Worm (Caenorhabditis elegans) whole organism, young adult: ENCODE data around the gene K09C6.9.
"Not testable (repeated sequence)": the region's sequence is repeated elsewhere in the genome, so short reads cannot be mapped to it uniquely, and the experiment has no call there.

Source experiments
- B0035.1 ChIP-seq: sonication (generic microtip); optimal IDR thresholded peaks from 2 replicates; lab custom pipeline; 2016; ENCODE audit warnings: missing genetic modification characterization, mild to moderate bottlenecking, missing compliant biosample characterization, missing genotype, missing genetic modification reagents
- C06A6.2 ChIP-seq: fragments of 200-800 bp; sonication (Bioruptor generic); conservative IDR thresholded peaks from 2 replicates; pipeline ENCODE4 v1.3.6; 2022; ENCODE audit warnings: missing genetic modification characterization, missing compliant biosample characterization
- F22D6.2 ChIP-seq: sonication (generic microtip); optimal IDR thresholded peaks from 2 replicates; lab custom pipeline; 2016; ENCODE audit warnings: mild to moderate bottlenecking, missing genetic modification characterization, missing compliant biosample characterization
- F33H1.4 ChIP-seq: fragments of 200-800 bp; sonication (Bioruptor generic); IDR thresholded peaks from 2 replicates; pipeline ENCODE4 v1.3.6; 2022; ENCODE audit warnings: missing genetic modification reagents, missing genetic modification characterization, missing compliant biosample characterization
- F39B2.1 ChIP-seq: fragments of 200-800 bp; sonication (Bioruptor generic); IDR thresholded peaks from 2 replicates; pipeline ENCODE4 v1.3.6; 2022; ENCODE audit warnings: missing genetic modification reagents, missing genetic modification characterization, missing compliant biosample characterization
- F57A8.1 ChIP-seq: fragments of 200-800 bp; sonication (Bioruptor generic); optimal IDR thresholded peaks from 2 replicates; lab custom pipeline; 2018; ENCODE audit warnings: mild to moderate bottlenecking, missing genetic modification characterization, moderate library complexity, missing compliant biosample characterization
- K11D2.4 ChIP-seq: fragments of 200-800 bp; sonication (Bioruptor generic); IDR thresholded peaks from 2 replicates; pipeline ENCODE4 v1.3.6; 2022; ENCODE audit warnings: missing genetic modification reagents, missing genetic modification characterization, missing compliant biosample characterization
- K12H6.12 ChIP-seq: fragments of 200-800 bp; sonication (Bioruptor generic); optimal IDR thresholded peaks from 2 replicates; lab custom pipeline; 2018; ENCODE audit warnings: mild to moderate bottlenecking, missing genetic modification characterization, missing compliant biosample characterization
- Y56A3A.18 ChIP-seq: fragments of 200-800 bp; sonication (Bioruptor generic); IDR thresholded peaks from 2 replicates; pipeline ENCODE4 v1.3.6; 2022; ENCODE audit warnings: missing genetic modification reagents, missing genetic modification characterization, missing compliant biosample characterization
- ama-1 ChIP-seq, 3 experiments: fragments of 150-350 bp in 1 of 3; sonication (generic microtip) in 2 of 3; optimal IDR thresholded peaks; 2 replicates each; lab custom pipeline; 2014 to 2018; ENCODE audit warnings: missing biosample characterization in 2 of 3, missing genetic modification characterization in 2 of 3, missing genetic modification reagents in 2 of 3
- attf-5 ChIP-seq: fragments of 200-800 bp; sonication (Bioruptor generic); optimal IDR thresholded peaks from 2 replicates; lab custom pipeline; 2018; ENCODE audit warnings: mild to moderate bottlenecking, missing genetic modification characterization, missing compliant biosample characterization
- bed-2 ChIP-seq: fragments of 200-800 bp; sonication (Bioruptor generic); IDR thresholded peaks from 2 replicates; pipeline ENCODE4 v1.3.6; 2022; ENCODE audit warnings: missing genetic modification reagents, missing genetic modification characterization, missing compliant biosample characterization
- cebp-1 ChIP-seq, 2 experiments: fragments of 200-800 bp in 1 of 2; sonication (Bioruptor generic) in 1 of 2; sonication (generic microtip) in 1 of 2; IDR thresholded peaks in 1 of 2; optimal IDR thresholded peaks in 1 of 2; 2 replicates each; pipeline versions ENCODE4 v1.3.6 to Lab custom; 2017 to 2022; ENCODE audit warnings: missing compliant biosample characterization in 2 of 2, missing genetic modification characterization in 2 of 2, mild to moderate bottlenecking in 1 of 2, missing genetic modification reagents in 1 of 2, moderate library complexity in 1 of 2
- ceh-100 ChIP-seq: fragments of 200-800 bp; sonication (Bioruptor generic); IDR thresholded peaks from 2 replicates; pipeline ENCODE4 v1.3.6; 2022; ENCODE audit warnings: missing genetic modification reagents, missing genetic modification characterization, missing compliant biosample characterization
- dpl-1 ChIP-seq: fragments of 150-350 bp; optimal IDR thresholded peaks from 2 replicates; lab custom pipeline; 2014; ENCODE audit warnings: missing biosample characterization, missing genetic modification reagents, missing genetic modification characterization
- efl-1 ChIP-seq: fragments of 150-350 bp; optimal IDR thresholded peaks from 2 replicates; lab custom pipeline; 2014; ENCODE audit warnings: missing biosample characterization, missing genetic modification reagents, missing genetic modification characterization
- egl-18 ChIP-seq: fragments of 200-800 bp; sonication (Bioruptor generic); IDR thresholded peaks from 2 replicates; pipeline ENCODE4 v1.3.6; 2022; ENCODE audit warnings: missing genetic modification reagents, missing genetic modification characterization, missing compliant biosample characterization
- egl-44 ChIP-seq: fragments of 200-800 bp; sonication (Bioruptor generic); IDR thresholded peaks from 2 replicates; pipeline ENCODE4 v1.3.6; 2022; ENCODE audit warnings: missing genetic modification reagents, missing genetic modification characterization, missing compliant biosample characterization
- ets-4 ChIP-seq: fragments of 200-800 bp; sonication (Bioruptor generic); optimal IDR thresholded peaks from 2 replicates; lab custom pipeline; 2018; ENCODE audit warnings: mild to moderate bottlenecking, missing genetic modification characterization, missing compliant biosample characterization
- hmg-1.2 ChIP-seq: fragments of 200-800 bp; sonication (Bioruptor generic); IDR thresholded peaks from 2 replicates; pipeline ENCODE4 v1.3.6; 2022; ENCODE audit warnings: missing genetic modification reagents, missing genetic modification characterization, missing compliant biosample characterization
- lsl-1 ChIP-seq: fragments of 200-800 bp; sonication (Bioruptor generic); optimal IDR thresholded peaks from 2 replicates; lab custom pipeline; 2018; ENCODE audit warnings: mild to moderate bottlenecking, missing genetic modification characterization, moderate library complexity, missing compliant biosample characterization
- madf-3 ChIP-seq: fragments of 200-800 bp; sonication (Bioruptor generic); IDR thresholded peaks from 2 replicates; pipeline ENCODE4 v1.3.6; 2022; ENCODE audit warnings: missing genetic modification reagents, missing genetic modification characterization, missing compliant biosample characterization
- madf-8 ChIP-seq: fragments of 200-800 bp; sonication (Bioruptor generic); conservative IDR thresholded peaks from 2 replicates; pipeline ENCODE4 v1.3.6; 2022; ENCODE audit warnings: missing genetic modification reagents, missing genetic modification characterization, missing compliant biosample characterization
- mcd-1 ChIP-seq: fragments of 200-800 bp; sonication (Bioruptor generic); IDR thresholded peaks from 2 replicates; pipeline ENCODE4 v1.3.6; 2022; ENCODE audit warnings: missing genetic modification reagents, missing genetic modification characterization, missing compliant biosample characterization
- nfya-1 ChIP-seq: sonication (generic microtip); optimal IDR thresholded peaks from 2 replicates; lab custom pipeline; 2017; ENCODE audit warnings: antibody characterized with exemption, missing compliant biosample characterization, missing genetic modification characterization, borderline replicate concordance; ENCODE audit not compliant: insufficient read depth
- nhr-120 ChIP-seq: fragments of 200-800 bp; sonication (Bioruptor generic); IDR thresholded peaks from 2 replicates; pipeline ENCODE4 v1.3.6; 2022; ENCODE audit warnings: missing genetic modification characterization, missing compliant biosample characterization
- nhr-80 ChIP-seq: sonication (generic microtip); optimal IDR thresholded peaks from 2 replicates; lab custom pipeline; 2016; ENCODE audit warnings: missing genetic modification characterization, missing compliant biosample characterization
- rec-8 ChIP-seq, 2 experiments: sonication (generic microtip); optimal IDR thresholded peaks; 2 replicates each; lab custom pipeline; 2016; ENCODE audit warnings: mild to moderate bottlenecking in 2 of 2, missing genetic modification characterization in 2 of 2, missing genetic modification reagents in 2 of 2, missing genotype in 2 of 2, missing biosample characterization in 1 of 2, missing compliant biosample characterization in 1 of 2, moderate library complexity in 1 of 2
- rpc-1 ChIP-seq, 2 experiments: fragments of 150-350 bp in 1 of 2; sonication (generic microtip) in 1 of 2; optimal IDR thresholded peaks; 2 replicates each; lab custom pipeline; 2014 to 2018; ENCODE audit warnings: missing biosample characterization in 1 of 2, missing genetic modification characterization in 1 of 2, missing genetic modification reagents in 1 of 2, missing genotype in 1 of 2
- sea-2 ChIP-seq: fragments of 200-800 bp; sonication (Bioruptor generic); IDR thresholded peaks from 2 replicates; pipeline ENCODE4 v1.3.6; 2022; ENCODE audit warnings: missing genetic modification characterization, missing compliant biosample characterization
- snpc-3.4 ChIP-seq: sonication (generic microtip); optimal IDR thresholded peaks from 2 replicates; lab custom pipeline; 2017; ENCODE audit warnings: missing genetic modification characterization, mild to moderate bottlenecking, missing compliant biosample characterization, antibody characterized with exemption, moderate library complexity, missing genotype, missing genetic modification reagents
- tbp1 ChIP-seq: fragments of 200-800 bp; sonication (Bioruptor generic); optimal IDR thresholded peaks from 2 replicates; lab custom pipeline; 2018; ENCODE audit warnings: mild to moderate bottlenecking, missing genetic modification characterization, missing compliant biosample characterization
- tlf-1 ChIP-seq: fragments of 200-800 bp; sonication (Bioruptor generic); optimal IDR thresholded peaks from 2 replicates; lab custom pipeline; 2018; ENCODE audit warnings: mild to moderate bottlenecking, missing genetic modification characterization, missing compliant biosample characterization
- unc-130 ChIP-seq: sonication (generic microtip); optimal IDR thresholded peaks from 2 replicates; lab custom pipeline; 2016; ENCODE audit warnings: missing genetic modification reagents, missing genetic modification characterization, missing compliant biosample characterization
- ztf-26 ChIP-seq: sonication (generic microtip); optimal IDR thresholded peaks from 2 replicates; lab custom pipeline; 2017; ENCODE audit warnings: missing genetic modification characterization, missing compliant biosample characterization
- ztf-28 ChIP-seq: fragments of 200-800 bp; sonication (Bioruptor generic); IDR thresholded peaks from 2 replicates; pipeline ENCODE4 v1.3.6; 2022; ENCODE audit warnings: missing genetic modification reagents, missing genetic modification characterization, missing compliant biosample characterization
- ztf-3 ChIP-seq: fragments of 200-800 bp; sonication (Bioruptor generic); optimal IDR thresholded peaks from 2 replicates; lab custom pipeline; 2018; ENCODE audit warnings: mild to moderate bottlenecking, missing genetic modification characterization, missing compliant biosample characterization
- ztf-6 ChIP-seq: fragments of 200-800 bp; sonication (Bioruptor generic); IDR thresholded peaks from 2 replicates; pipeline ENCODE4 v1.3.6; 2022; ENCODE audit warnings: missing genetic modification reagents, missing genetic modification characterization, missing compliant biosample characterization

K09C6.9 gene

ce11 chrV:903460-903859 is 48.6 kb upstream of the K09C6.9 start, which contains the start of gene fmo-5:
Gene fmo-5, minus strand, starts transcription at chrV:903665.
- TF ChIP-seq attf-5 (GFP tag; lab: Kevin White, UChicago) (peak; percentile 8), madf-3 (GFP tag; lab: Robert Waterston, UW) (0 out of 2 replicates have a peak, but pooled peaks have one; percentile 14), tbp1 (GFP tag; lab: Kevin White, UChicago) (peak; percentile 35), Y56A3A.18 (GFP tag; lab: Robert Waterston, UW) (no peak), C06A6.2 (GFP tag; lab: Robert Waterston, UW) (0 out of 2 replicates have a peak, but pooled peaks have one; percentile 28), cebp-1 (GFP tag; IDR thresholded peaks at IDR 0.05; lab: Robert Waterston, UW) (no peak), cebp-1 (tag; optimal IDR thresholded peaks at IDR 0.05; lab: Kevin White, UChicago) (peak; percentile 37), B0035.1 (tag; lab: Kevin White, UChicago) (no peak), ama-1 (optimal IDR thresholded peaks at IDR 0.05; lab: Kevin White, UChicago) (no peak), ama-1 (GFP tag; optimal IDR thresholded peaks at IDR 0.05; lab: Kevin White, UChicago) (no peak), K12H6.12 (no peak), ztf-26 (tag; lab: Kevin White, UChicago) (peak; percentile 31), F22D6.2 (tag; lab: Kevin White, UChicago) (peak; percentile 25), nhr-80 (tag; lab: Kevin White, UChicago) (peak; percentile 15), hmg-1.2 (peak; percentile 80), mcd-1 (GFP tag; lab: Robert Waterston, UW) (peak; percentile 58)

- TF ChIP-seq ztf-6 (GFP tag; lab: Robert Waterston, UW) (no peak), F57A8.1 (GFP tag; lab: Kevin White, UChicago) (no peak), F33H1.4 (GFP tag; lab: Robert Waterston, UW) (no peak), ztf-3 (GFP tag; lab: Kevin White, UChicago) (no peak), egl-18 (GFP tag; lab: Robert Waterston, UW) (no peak), bed-2 (no peak)
Measured at ce11 chrV:899087-899486, 44.2 kb upstream of the K09C6.9 start, which contains the start of gene nas-32. Gene nas-32, minus strand, starts transcription at chrV:899187.

DNA sequence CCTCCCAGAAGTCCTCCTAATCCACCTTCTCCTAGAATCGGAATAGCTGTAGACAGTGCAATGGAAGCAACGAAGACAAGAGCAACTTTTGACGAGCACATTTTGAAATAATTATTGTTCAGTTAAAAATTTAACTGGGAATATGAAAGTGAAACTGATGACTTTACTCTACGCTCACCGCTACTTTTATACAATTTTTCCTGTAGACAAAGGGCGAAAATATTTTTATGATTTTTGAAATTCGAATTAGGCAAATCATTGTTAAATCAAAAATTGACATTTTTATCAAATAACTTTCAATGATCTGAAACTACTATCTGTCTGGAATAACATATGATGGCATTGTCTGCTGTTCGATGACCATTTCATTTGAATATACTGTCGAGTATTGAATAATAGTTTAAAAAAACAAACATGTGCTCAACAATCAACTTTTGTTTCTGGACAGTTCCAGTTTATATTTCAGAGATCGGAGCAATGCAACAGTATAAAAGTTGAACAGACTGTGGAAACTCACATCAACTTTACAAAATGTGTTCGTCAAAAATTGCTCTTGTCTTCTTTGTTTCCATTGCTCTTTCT is 38.7 kb upstream of the K09C6.9 start, which contains the start of the genes srlf-23 and srlf-20:
TSS of gene srlf-23 (minus strand) at position 101 of the 582 bp plus-strand sequence.
TSS of gene srlf-20 (plus strand) at position 532 of the 582 bp plus-strand sequence.
- TF ChIP-seq snpc-3.4 (tag; lab: Kevin White, UChicago) (no peak), C06A6.2 (GFP tag; lab: Robert Waterston, UW) (no peak), nhr-80 (tag; lab: Kevin White, UChicago) (no peak), unc-130 (GFP tag; lab: Kevin White, UChicago) (no peak), egl-44 (no peak), madf-8 (GFP tag; lab: Robert Waterston, UW) (no peak), tlf-1 (GFP tag; lab: Kevin White, UChicago) (no peak), efl-1 (GFP tag; lab: Kevin White, UChicago) (no peak)
- TF ChIP-seq, all 124 proteins: peak for 0

DNA sequence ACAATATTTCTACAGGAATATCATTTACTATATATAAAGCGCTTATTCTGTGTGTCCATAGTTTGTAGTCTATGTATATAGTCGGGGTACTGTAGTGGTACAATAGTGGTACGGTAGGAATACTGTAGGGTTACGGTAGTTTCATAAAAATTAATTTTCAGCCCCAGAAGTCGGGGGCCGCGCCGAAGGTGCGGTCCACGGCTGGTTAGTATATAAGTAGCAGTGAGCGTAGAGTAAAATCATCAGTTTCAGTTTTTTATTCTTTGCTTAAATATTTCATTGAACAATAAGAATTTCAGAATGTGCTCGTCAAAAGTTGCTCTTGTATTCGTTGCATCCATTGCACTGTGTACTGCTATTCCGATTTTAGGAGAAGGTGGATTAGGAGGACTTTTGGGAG is 36.0 kb upstream of the K09C6.9 start, which contains the start of gene srlf-22:
TSS of gene srlf-22 (plus strand) at position 301 of the 400 bp plus-strand sequence.
- TF ChIP-seq lsl-1; rpc-1 (optimal IDR thresholded peaks at IDR 0.05; lab: Kevin White, UChicago); rpc-1 (tag; optimal IDR thresholded peaks at IDR 0.05; lab: Kevin White, UChicago); F39B2.1: not testable (repeated sequence)
- TF ChIP-seq, all 124 proteins: peak for 0; not testable (repeated sequence) for 124

- no peak for TF ChIP-seq nhr-80 (tag; lab: Kevin White, UChicago)
- no peak for TF ChIP-seq ama-1 (optimal IDR thresholded peaks at IDR 0.05; lab: Kevin White, UChicago)
- no peak for TF ChIP-seq ama-1 (GFP tag; optimal IDR thresholded peaks at IDR 0.05; lab: Kevin White, UChicago)
- TF ChIP-seq nhr-120 (GFP tag; lab: Robert Waterston, UW) = no peak
- no peak for TF ChIP-seq K11D2.4 (GFP tag; lab: Robert Waterston, UW)
- no peak for TF ChIP-seq snpc-3.4 (tag; lab: Kevin White, UChicago)
- TF ChIP-seq nfya-1 (tag; lab: Kevin White, UChicago) = no peak
- no peak for TF ChIP-seq tbp1 (GFP tag; lab: Kevin White, UChicago)
- TF ChIP-seq sea-2 (GFP tag; lab: Robert Waterston, UW) = no peak
- TF ChIP-seq ets-4 (GFP tag; lab: Kevin White, UChicago) = no peak
- TF ChIP-seq dpl-1 (GFP tag; lab: Kevin White, UChicago) = no peak
- no peak for TF ChIP-seq ztf-28 (GFP tag; lab: Robert Waterston, UW)
- no peak for TF ChIP-seq rec-8 (tag; optimal IDR thresholded peaks at IDR 0.05; lab: Kevin White, UChicago)
- no peak for TF ChIP-seq ceh-100 (GFP tag; lab: Robert Waterston, UW)
- no peak for TF ChIP-seq egl-18 (GFP tag; lab: Robert Waterston, UW)
Measured at ce11 chrV:890423-890822, 35.6 kb upstream of the K09C6.9 start, which contains the start of gene srlf-21. Gene srlf-21, minus strand, starts transcription at chrV:890523.
